Worm (Caenorhabditis elegans) whole organism, L1 larva: Measurements from ENCODE around the gene nhr-104.

Experiments
- C34B4.2 ChIP-seq: sonication (generic microtip); optimal IDR thresholded peaks from 2 replicates; lab custom pipeline; 2017; ENCODE audit warnings: mild to moderate bottlenecking, missing genetic modification characterization, missing compliant biosample characterization
- aha-1 ChIP-seq: fragments of 150-350 bp; optimal IDR thresholded peaks from 2 replicates; lab custom pipeline; 2014; ENCODE audit warnings: missing biosample characterization, missing genetic modification characterization
- alr-1 ChIP-seq: fragments of 200-800 bp; sonication (Bioruptor generic); optimal IDR thresholded peaks from 2 replicates; lab custom pipeline; 2018; ENCODE audit warnings: borderline replicate concordance, mild to moderate bottlenecking, missing genetic modification characterization, missing compliant biosample characterization
- aly-2 ChIP-seq: fragments of 150-350 bp; optimal IDR thresholded peaks from 2 replicates; lab custom pipeline; 2014; ENCODE audit warnings: missing biosample characterization, missing genetic modification characterization
- ama-1 ChIP-seq: fragments of 150-350 bp; optimal IDR thresholded peaks from 2 replicates; lab custom pipeline; 2014
- blmp-1 ChIP-seq: fragments of 150-350 bp; optimal IDR thresholded peaks from 2 replicates; lab custom pipeline; 2014; ENCODE audit warnings: missing biosample characterization, missing genetic modification characterization
- ceh-63 ChIP-seq: fragments of 200-800 bp; sonication (Bioruptor generic); optimal IDR thresholded peaks from 2 replicates; lab custom pipeline; 2018; ENCODE audit warnings: mild to moderate bottlenecking, missing genetic modification characterization, missing compliant biosample characterization
- ceh-8 ChIP-seq: fragments of 200-800 bp; sonication (Bioruptor generic); optimal IDR thresholded peaks from 2 replicates; lab custom pipeline; 2018; ENCODE audit warnings: mild to moderate bottlenecking, missing genetic modification characterization, moderate library complexity, missing compliant biosample characterization
- ceh-90 ChIP-seq: sonication (generic microtip); optimal IDR thresholded peaks from 2 replicates; lab custom pipeline; 2016; ENCODE audit warnings: missing genetic modification characterization, missing compliant biosample characterization
- ces-1 ChIP-seq: fragments of 150-350 bp; optimal IDR thresholded peaks from 2 replicates; lab custom pipeline; 2014; ENCODE audit warnings: missing biosample characterization, missing genetic modification reagents, missing genetic modification characterization
- dpl-1 ChIP-seq, 3 experiments: fragments of 150-350 bp in 2 of 3; sonication (generic microtip) in 1 of 3; optimal IDR thresholded peaks; 2 replicates each; lab custom pipeline; 2014 to 2017; ENCODE audit warnings: missing biosample characterization in 3 of 3, missing genetic modification characterization in 3 of 3, missing genetic modification reagents in 3 of 3
- efl-3 ChIP-seq: fragments of 200-800 bp; sonication (Bioruptor generic); optimal IDR thresholded peaks from 2 replicates; lab custom pipeline; 2018; ENCODE audit warnings: mild to moderate bottlenecking, missing genetic modification characterization, missing compliant biosample characterization
- egl-13 ChIP-seq: sonication (generic microtip); optimal IDR thresholded peaks from 2 replicates; lab custom pipeline; 2016; ENCODE audit warnings: missing genotype, missing genetic modification reagents, missing genetic modification characterization, missing compliant biosample characterization
- egl-27 ChIP-seq, 2 experiments: fragments of 150-350 bp in 1 of 2; sonication (generic microtip); optimal IDR thresholded peaks; 3 replicates each; lab custom pipeline; 2017 to 2018; ENCODE audit warnings: missing biosample characterization in 2 of 2, missing genetic modification characterization in 2 of 2, missing genetic modification reagents in 2 of 2
- elt-3 ChIP-seq, 6 experiments: fragments of 150-350 bp in 1 of 6; sonication (generic microtip); optimal IDR thresholded peaks; 2 replicates each; lab custom pipeline; 2017 to 2018; ENCODE audit warnings: missing biosample characterization in 6 of 6, missing genetic modification characterization in 6 of 6, inconsistent platforms in 1 of 6
- fkh-10 ChIP-seq: sonication (generic microtip); optimal IDR thresholded peaks from 2 replicates; lab custom pipeline; 2017; ENCODE audit warnings: missing biosample characterization, missing genetic modification reagents, missing genetic modification characterization
- fkh-8 ChIP-seq: sonication (generic microtip); optimal IDR thresholded peaks from 2 replicates; lab custom pipeline; 2016; ENCODE audit warnings: mild to moderate bottlenecking, missing genetic modification characterization, missing compliant biosample characterization
- fos-1 ChIP-seq: fragments of 150-350 bp; optimal IDR thresholded peaks from 2 replicates; lab custom pipeline; 2014; ENCODE audit warnings: missing biosample characterization, missing genetic modification characterization
- grh-1 ChIP-seq: fragments of 200-800 bp; sonication (Bioruptor generic); IDR thresholded peaks from 2 replicates; pipeline ENCODE4 v1.3.6; 2022; ENCODE audit warnings: missing genetic modification reagents, missing genetic modification characterization, missing compliant biosample characterization
- hlh-17 ChIP-seq: fragments of 200-800 bp; sonication (Bioruptor generic); optimal IDR thresholded peaks from 2 replicates; lab custom pipeline; 2018; ENCODE audit warnings: missing genetic modification characterization, mild to moderate bottlenecking, missing compliant biosample characterization, moderate library complexity, borderline replicate concordance
- hlh-4 ChIP-seq: sonication (generic microtip); optimal IDR thresholded peaks from 2 replicates; lab custom pipeline; 2016; ENCODE audit warnings: mild to moderate bottlenecking, missing genetic modification characterization, missing compliant biosample characterization
- irx-1 ChIP-seq: sonication (generic microtip); optimal IDR thresholded peaks from 2 replicates; lab custom pipeline; 2016; ENCODE audit warnings: missing genetic modification characterization, missing compliant biosample characterization
- isw-1 ChIP-seq: fragments of 200-800 bp; sonication (Bioruptor generic); IDR thresholded peaks from 2 replicates; pipeline ENCODE4 v1.3.6; 2022; ENCODE audit warnings: missing genetic modification characterization, missing compliant biosample characterization
- lin-13 ChIP-seq: fragments of 150-350 bp; optimal IDR thresholded peaks from 2 replicates; lab custom pipeline; 2014; ENCODE audit warnings: missing biosample characterization, missing genetic modification reagents, missing genetic modification characterization
- lin-15B ChIP-seq: fragments of 150-350 bp; sonication (generic microtip); optimal IDR thresholded peaks from 3 replicates; lab custom pipeline; 2014; ENCODE audit warnings: missing biosample characterization, missing genetic modification characterization
- lin-35 ChIP-seq, 2 experiments: fragments of 150-350 bp; optimal IDR thresholded peaks; 2 replicates each; lab custom pipeline; 2014; ENCODE audit warnings: missing biosample characterization in 2 of 2, missing genetic modification characterization in 2 of 2, missing genetic modification reagents in 2 of 2
- lin-39 ChIP-seq: fragments of 150-350 bp; optimal IDR thresholded peaks from 2 replicates; lab custom pipeline; 2014; ENCODE audit warnings: missing biosample characterization, missing genetic modification reagents, missing genetic modification characterization
- lir-3 ChIP-seq: sonication (generic microtip); optimal IDR thresholded peaks from 2 replicates; lab custom pipeline; 2016; ENCODE audit warnings: mild to moderate bottlenecking, missing genetic modification characterization, moderate library complexity, missing compliant biosample characterization; ENCODE audit not compliant: poor library complexity
- lsy-2 ChIP-seq, 2 experiments: fragments of 150-350 bp; optimal IDR thresholded peaks; 2 replicates each; lab custom pipeline; 2014; ENCODE audit warnings: missing biosample characterization in 2 of 2, missing genetic modification characterization in 2 of 2
- mab-9 ChIP-seq: fragments of 200-800 bp; sonication (Bioruptor generic); IDR thresholded peaks from 2 replicates; pipeline ENCODE4 v1.3.6; 2022; ENCODE audit warnings: missing genetic modification reagents, missing genetic modification characterization, missing compliant biosample characterization
- mdl-1 ChIP-seq, 2 experiments: fragments of 150-350 bp; optimal IDR thresholded peaks; 2 replicates each; lab custom pipeline; 2014 to 2017; ENCODE audit warnings: missing biosample characterization in 2 of 2, missing genetic modification characterization in 2 of 2, inconsistent platforms in 1 of 2
- mef-2 ChIP-seq: fragments of 150-350 bp; optimal IDR thresholded peaks from 2 replicates; lab custom pipeline; 2014; ENCODE audit warnings: missing biosample characterization, missing genetic modification characterization
- mep-1 ChIP-seq: fragments of 150-350 bp; optimal IDR thresholded peaks from 2 replicates; lab custom pipeline; 2014; ENCODE audit warnings: missing biosample characterization, missing genetic modification characterization
- nhr-11 ChIP-seq: fragments of 150-350 bp; optimal IDR thresholded peaks from 2 replicates; lab custom pipeline; 2014; ENCODE audit warnings: missing biosample characterization, missing genetic modification characterization
- nhr-237 ChIP-seq: fragments of 150-350 bp; optimal IDR thresholded peaks from 2 replicates; lab custom pipeline; 2014; ENCODE audit warnings: missing biosample characterization, missing genetic modification characterization
- nhr-77 ChIP-seq: fragments of 150-350 bp; optimal IDR thresholded peaks from 2 replicates; lab custom pipeline; 2014; ENCODE audit warnings: missing biosample characterization, missing genetic modification characterization
- nhr-84 ChIP-seq: sonication (generic microtip); optimal IDR thresholded peaks from 2 replicates; lab custom pipeline; 2017; ENCODE audit warnings: missing biosample characterization, missing genetic modification characterization
- nhr-85 ChIP-seq: sonication (generic microtip); peaks from one replicate; lab custom pipeline; 2016; ENCODE audit warnings: missing genetic modification characterization, inconsistent platforms, missing compliant biosample characterization
- nhr-90 ChIP-seq: sonication (generic microtip); optimal IDR thresholded peaks from 2 replicates; lab custom pipeline; 2016; ENCODE audit warnings: mild to moderate bottlenecking, missing genetic modification characterization, missing compliant biosample characterization; ENCODE audit not compliant: poor library complexity
- pag-3 ChIP-seq: sonication (generic microtip); optimal IDR thresholded peaks from 2 replicates; lab custom pipeline; 2017; ENCODE audit warnings: missing genetic modification characterization, mild to moderate bottlenecking, missing compliant biosample characterization, antibody characterized with exemption, borderline replicate concordance; ENCODE audit not compliant: insufficient read depth
- pax-3 ChIP-seq: fragments of 200-800 bp; sonication (Bioruptor generic); optimal IDR thresholded peaks from 2 replicates; lab custom pipeline; 2018; ENCODE audit warnings: mild to moderate bottlenecking, missing genetic modification characterization, moderate library complexity, missing compliant biosample characterization
- rnt-1 ChIP-seq: sonication (generic microtip); optimal IDR thresholded peaks from 2 replicates; lab custom pipeline; 2016; ENCODE audit warnings: mild to moderate bottlenecking, missing genetic modification characterization, moderate library complexity, missing compliant biosample characterization
- skn-1 ChIP-seq: fragments of 150-350 bp; optimal IDR thresholded peaks from 2 replicates; lab custom pipeline; 2014; ENCODE audit warnings: missing biosample characterization, missing genetic modification characterization
- snpc-4 ChIP-seq: fragments of 150-350 bp; optimal IDR thresholded peaks from 2 replicates; lab custom pipeline; 2014; ENCODE audit warnings: missing biosample characterization, missing genetic modification characterization
- sox-4 ChIP-seq: sonication (generic microtip); optimal IDR thresholded peaks from 2 replicates; lab custom pipeline; 2016; ENCODE audit warnings: missing genetic modification characterization, missing compliant biosample characterization
- sup-37 ChIP-seq: fragments of 200-800 bp; sonication (Bioruptor generic); optimal IDR thresholded peaks from 2 replicates; lab custom pipeline; 2018; ENCODE audit warnings: mild to moderate bottlenecking, missing genetic modification characterization, missing compliant biosample characterization
- swsn-7 ChIP-seq: sonication (generic microtip); optimal IDR thresholded peaks from 2 replicates; lab custom pipeline; 2016; ENCODE audit warnings: missing genetic modification characterization, missing compliant biosample characterization
- tlp-1 ChIP-seq: fragments of 150-350 bp; optimal IDR thresholded peaks from 2 replicates; lab custom pipeline; 2014; ENCODE audit warnings: missing biosample characterization, missing genetic modification characterization
- unc-130 ChIP-seq: fragments of 150-350 bp; optimal IDR thresholded peaks from 2 replicates; lab custom pipeline; 2017; ENCODE audit warnings: missing biosample characterization, missing genetic modification characterization, inconsistent platforms
- vab-15 ChIP-seq: sonication (generic microtip); optimal IDR thresholded peaks from 2 replicates; lab custom pipeline; 2017; ENCODE audit warnings: missing genotype, mild to moderate bottlenecking, missing genetic modification characterization, missing compliant biosample characterization
- xbp-1 ChIP-seq: sonication (generic microtip); optimal IDR thresholded peaks from 2 replicates; lab custom pipeline; 2016; ENCODE audit warnings: missing genetic modification characterization, missing compliant biosample characterization
- zip-4 ChIP-seq: fragments of 200-800 bp; sonication (Bioruptor generic); optimal IDR thresholded peaks from 2 replicates; lab custom pipeline; 2018; ENCODE audit warnings: mild to moderate bottlenecking, missing genetic modification characterization, moderate library complexity, missing compliant biosample characterization
- ztf-4 ChIP-seq: fragments of 150-350 bp; optimal IDR thresholded peaks from 2 replicates; lab custom pipeline; 2014; ENCODE audit warnings: missing biosample characterization, missing genetic modification characterization

nhr-104 gene

DNA sequence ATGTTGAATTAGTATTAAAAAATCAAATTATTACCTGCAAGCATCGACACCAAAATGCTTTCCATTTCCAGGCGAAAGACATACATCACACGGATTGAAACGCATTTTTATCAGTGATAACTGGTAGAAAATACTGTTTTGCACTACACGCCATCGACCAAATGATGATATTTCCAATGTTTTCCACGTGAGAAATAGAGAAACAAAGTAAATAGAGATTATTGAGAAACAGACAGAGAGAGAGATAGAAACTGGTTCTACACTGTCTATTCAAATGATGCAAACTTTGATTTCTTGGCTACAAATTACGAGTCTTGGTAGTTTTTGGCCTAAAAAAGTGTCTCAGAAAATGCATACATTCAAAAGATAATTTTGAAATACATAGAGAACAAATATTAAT, at the start of gene nhr-104:
TSS of gene nhr-104 (minus strand) at position 361 of the 400 bp plus-strand sequence.
- TF ChIP-seq hlh-4 (no peak), unc-130 (tag; lab: Kevin White, UChicago) (no peak), egl-13 (tag; lab: Kevin White, UChicago) (no peak), irx-1 (tag; lab: Kevin White, UChicago) (no peak), sup-37 (GFP tag; lab: Kevin White, UChicago) (no peak), nhr-11 (no peak), C34B4.2 (tag; lab: Kevin White, UChicago) (no peak), fkh-8 (tag; lab: Kevin White, UChicago) (no peak), lin-13 (GFP tag; lab: Kevin White, UChicago) (no peak), nhr-90 (tag; lab: Kevin White, UChicago) (peak; percentile 47), tlp-1 (tag; lab: Kevin White, UChicago) (no peak), fos-1 (tag; lab: Kevin White, UChicago) (no peak), aha-1 (no peak), mdl-1 (tag; optimal IDR thresholded peaks at IDR 0.05; lab: Kevin White, UChicago) (peak in 1 of 2 experiments; percentile 13), efl-3 (GFP tag; lab: Kevin White, UChicago) (no peak), fkh-10 (GFP tag; lab: Kevin White, UChicago) (no peak), rnt-1 (no peak), sox-4 (tag; lab: Kevin White, UChicago) (no peak), alr-1 (tag; lab: Kevin White, UChicago) (no peak), vab-15 (tag; lab: Kevin White, UChicago) (no peak), mab-9 (no peak), xbp-1 (tag; lab: Kevin White, UChicago) (no peak), ceh-63 (GFP tag; lab: Kevin White, UChicago) (no peak), lir-3 (tag; lab: Kevin White, UChicago) (no peak), nhr-84 (tag; lab: Kevin White, UChicago) (no peak), mef-2 (tag; lab: Kevin White, UChicago) (no peak), ceh-8 (GFP tag; lab: Kevin White, UChicago) (no peak), egl-27 (tag; optimal IDR thresholded peaks at IDR 0.05; lab: Kevin White, UChicago) (no peak), pag-3 (tag; lab: Kevin White, UChicago) (peak; percentile 47), nhr-237 (tag; lab: Kevin White, UChicago) (peak; percentile 8), lin-39 (tag; lab: Kevin White, UChicago) (no peak), lin-35 (GFP tag; optimal IDR thresholded peaks at IDR 0.05; lab: Kevin White, UChicago) (peak in 1 of 2 experiments; percentile 74), lin-15B (tag; lab: Kevin White, UChicago) (no peak), elt-3 (tag; optimal IDR thresholded peaks at IDR 0.05; lab: Kevin White, UChicago) (peak in 3 of 6 experiments; percentile 40 to 73 (median 41)), isw-1 (GFP tag; lab: Robert Waterston, UW) (no peak), nhr-85 (tag; lab: Kevin White, UChicago) (peak; percentile 85), blmp-1 (peak; percentile 31), ceh-90 (no peak), grh-1 (GFP tag; lab: Robert Waterston, UW) (peak; percentile 87), skn-1 (tag; lab: Kevin White, UChicago) (peak; percentile 96), nhr-77 (peak; percentile 15), swsn-7 (tag; lab: Kevin White, UChicago) (no peak), mep-1 (tag; lab: Kevin White, UChicago) (peak; percentile 48), zip-4 (no peak), ama-1 (lab: Kevin White, UChicago) (no peak), lsy-2 (tag; optimal IDR thresholded peaks at IDR 0.05; lab: Kevin White, UChicago) (peak; percentile 30 to 63), ces-1 (no peak), snpc-4 (tag; lab: Kevin White, UChicago) (no peak), aly-2 (tag; lab: Kevin White, UChicago) (no peak), pax-3 (no peak), dpl-1 (GFP tag; optimal IDR thresholded peaks at IDR 0.05; lab: Kevin White, UChicago) (peak in 1 of 3 experiments; percentile 42), hlh-17 (GFP tag; lab: Kevin White, UChicago) (no peak), ztf-4 (tag; lab: Kevin White, UChicago) (no peak)
